Worm (Caenorhabditis elegans) whole organism, early embryonic: Measurements from ENCODE around the gene C08B6.10.

ENCODE experiments used
- F13C5.2 ChIP-seq: sonication (generic microtip); optimal IDR thresholded peaks from 2 replicates; lab custom pipeline; 2017; ENCODE audit warnings: mild to moderate bottlenecking, missing genetic modification characterization, inconsistent platforms, missing compliant biosample characterization
- ama-1 ChIP-seq: fragments of 150-350 bp; optimal IDR thresholded peaks from 2 replicates; lab custom pipeline; 2014
- ceh-13 ChIP-seq: fragments of 200-800 bp; sonication (Bioruptor generic); optimal IDR thresholded peaks from 2 replicates; lab custom pipeline; 2018; ENCODE audit warnings: mild to moderate bottlenecking, missing genetic modification characterization, missing compliant biosample characterization
- ceh-36 ChIP-seq: sonication (generic microtip); optimal IDR thresholded peaks from 2 replicates; lab custom pipeline; 2016; ENCODE audit warnings: missing genetic modification characterization, inconsistent platforms, missing compliant biosample characterization
- flt-1 ChIP-seq: fragments of 200-800 bp; sonication (Bioruptor generic); IDR thresholded peaks from 2 replicates; pipeline ENCODE4 v1.3.6; 2022; ENCODE audit warnings: missing genetic modification characterization, missing compliant biosample characterization
- hmbx-1 ChIP-seq: sonication (generic microtip); optimal IDR thresholded peaks from 2 replicates; lab custom pipeline; 2016; ENCODE audit warnings: mild to moderate bottlenecking, missing genetic modification characterization, missing compliant biosample characterization
- hmg-4 ChIP-seq: fragments of 200-800 bp; sonication (Bioruptor generic); optimal IDR thresholded peaks from 2 replicates; lab custom pipeline; 2018; ENCODE audit warnings: mild to moderate bottlenecking, missing genetic modification characterization, missing compliant biosample characterization
- scrt-1 ChIP-seq: fragments of 200-800 bp; sonication (Bioruptor generic); IDR thresholded peaks from 2 replicates; pipeline ENCODE4 v1.3.6; 2022; ENCODE audit warnings: missing genetic modification characterization, missing compliant biosample characterization
- sea-1 ChIP-seq: fragments of 200-800 bp; sonication (Bioruptor generic); conservative IDR thresholded peaks from 2 replicates; pipeline ENCODE4 v1.3.6; 2022; ENCODE audit warnings: missing genetic modification characterization, missing compliant biosample characterization
- tbx-11 ChIP-seq: fragments of 200-800 bp; sonication (Bioruptor generic); IDR thresholded peaks from 2 replicates; pipeline ENCODE4 v1.3.6; 2022; ENCODE audit warnings: missing genetic modification characterization, missing compliant biosample characterization
- tbx-37 ChIP-seq: fragments of 200-800 bp; sonication (Bioruptor generic); conservative IDR thresholded peaks from 2 replicates; pipeline ENCODE4 v1.3.6; 2022; ENCODE audit warnings: missing genetic modification reagents, missing genetic modification characterization, missing compliant biosample characterization

DNA sequence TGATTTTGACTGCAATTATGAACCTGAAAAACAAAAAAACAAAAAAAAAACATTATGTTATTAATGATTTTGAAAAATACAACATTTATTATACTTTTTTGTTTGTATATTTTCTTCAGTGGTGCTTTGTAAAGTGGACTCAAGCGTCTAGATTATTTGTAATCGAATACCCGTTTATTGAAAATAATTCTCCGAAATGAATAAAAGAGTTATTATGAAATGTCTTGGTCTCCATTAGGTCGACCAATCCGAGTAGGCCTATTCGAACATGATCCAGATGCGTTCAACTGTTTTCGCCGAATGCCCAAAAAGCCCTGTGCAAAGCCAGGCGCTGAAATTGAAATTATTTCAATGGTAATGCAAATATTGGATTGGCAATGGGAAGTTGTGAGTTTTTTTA is 7.8 kb upstream of the C08B6.10 start, which contains the start of gene C08B6.5:
- TF ChIP-seq F13C5.2 (tag; lab: Kevin White, UChicago) (no peak), sea-1 (GFP tag; lab: Robert Waterston, UW) (no peak), hmg-4 (GFP tag; lab: Kevin White, UChicago) (no peak), ama-1 (lab: Kevin White, UChicago) (no peak), flt-1 (GFP tag; lab: Robert Waterston, UW) (no peak), scrt-1 (GFP tag; lab: Robert Waterston, UW) (no peak), tbx-37 (GFP tag; lab: Robert Waterston, UW) (no peak), ceh-13 (GFP tag; lab: Kevin White, UChicago) (no peak), tbx-11 (GFP tag; lab: Robert Waterston, UW) (no peak), ceh-36 (tag; lab: Kevin White, UChicago) (no peak), hmbx-1 (tag; lab: Kevin White, UChicago) (no peak)
